Fruit fly (Drosophila melanogaster) whole organism, embryonic: ENCODE results near the gene CG10863.

Experiments used
- Atf-2 ChIP-seq: fragments of 200-800 bp; sonication (Bioruptor generic); optimal IDR thresholded peaks from 2 replicates; lab custom pipeline; 2016; ENCODE audit warnings: missing biosample characterization, missing genetic modification characterization
- Awh ChIP-seq: fragments of 200-800 bp; sonication (Bioruptor generic); IDR thresholded peaks from 2 replicates; pipeline ENCODE4, ENCODE4 v1.3.6; 2022; ENCODE audit warnings: missing biosample characterization, missing genetic modification characterization
- BtbVII ChIP-seq: fragments of 200-800 bp; sonication (Bioruptor generic); optimal IDR thresholded peaks from 3 replicates; lab custom pipeline; 2017; ENCODE audit warnings: missing biosample characterization, mild to moderate bottlenecking, missing genetic modification characterization
- CG10267 ChIP-seq: fragments of 200-800 bp; sonication (Bioruptor generic); optimal IDR thresholded peaks from 2 replicates; lab custom pipeline; 2018; ENCODE audit warnings: missing biosample characterization, mild to moderate bottlenecking, missing genetic modification characterization, moderate library complexity
- CG10654 ChIP-seq: fragments of 200-800 bp; sonication (Bioruptor generic); optimal IDR thresholded peaks from 2 replicates; lab custom pipeline; 2016; ENCODE audit warnings: missing biosample characterization, missing genetic modification characterization
- CG10959 ChIP-seq: fragments of 200-800 bp; sonication (Bioruptor generic); IDR thresholded peaks from 2 replicates; pipeline ENCODE4 v1.3.6; 2022; ENCODE audit warnings: missing biosample characterization, missing genetic modification characterization
- CG11085 ChIP-seq: fragments of 200-800 bp; sonication (Bioruptor generic); IDR thresholded peaks from 2 replicates; pipeline ENCODE4 v1.3.6; 2022; ENCODE audit warnings: missing biosample characterization, missing genetic modification characterization
- CG11398 ChIP-seq: fragments of 200-800 bp; sonication (Bioruptor generic); optimal IDR thresholded peaks from 2 replicates; lab custom pipeline; 2016; ENCODE audit warnings: missing biosample characterization, missing genetic modification characterization
- CG12219 ChIP-seq: fragments of 200-800 bp; sonication (Bioruptor generic); optimal IDR thresholded peaks from 3 replicates; lab custom pipeline; 2018; ENCODE audit warnings: missing biosample characterization, mild to moderate bottlenecking, missing genetic modification characterization
- CG1233 ChIP-seq: fragments of 200-800 bp; sonication (Bioruptor generic); optimal IDR thresholded peaks from 4 replicates; lab custom pipeline; 2018; ENCODE audit warnings: missing biosample characterization, mild to moderate bottlenecking, missing genetic modification characterization
- CG12744 ChIP-seq: fragments of 200-800 bp; sonication (Bioruptor generic); optimal IDR thresholded peaks from 2 replicates; lab custom pipeline; 2016; ENCODE audit warnings: missing biosample characterization, missing genetic modification characterization
- CG14667 ChIP-seq: fragments of 200-800 bp; sonication (Bioruptor generic); IDR thresholded peaks from 2 replicates; pipeline ENCODE4 v1.3.6; 2022; ENCODE audit warnings: missing biosample characterization, missing genetic modification characterization
- CG15073 ChIP-seq: fragments of 200-800 bp; sonication (Bioruptor generic); optimal IDR thresholded peaks from 2 replicates; lab custom pipeline; 2016; ENCODE audit warnings: missing biosample characterization, missing genetic modification characterization
- CG17802 ChIP-seq: fragments of 200-800 bp; sonication (Bioruptor generic); optimal IDR thresholded peaks from 2 replicates; lab custom pipeline; 2018; ENCODE audit warnings: missing biosample characterization, mild to moderate bottlenecking, missing genetic modification characterization, moderate library complexity
- CG2129 ChIP-seq: fragments of 200-800 bp; sonication (Bioruptor generic); IDR thresholded peaks from 2 replicates; pipeline ENCODE4 v1.3.6; 2022; ENCODE audit warnings: missing biosample characterization, missing genetic modification characterization; ENCODE audit not compliant: partially characterized antibody
- CG32767 ChIP-seq: fragments of 200-800 bp; sonication (Bioruptor generic); IDR thresholded peaks from 2 replicates; pipeline ENCODE4 v1.3.6; 2022; ENCODE audit warnings: missing biosample characterization, missing genetic modification characterization
- CG43689 ChIP-seq: fragments of 200-800 bp; sonication (Bioruptor generic); IDR thresholded peaks from 2 replicates; pipeline ENCODE4 v1.3.6; 2022; ENCODE audit warnings: missing biosample characterization, missing genetic modification characterization
- CG7271 ChIP-seq: fragments of 200-800 bp; sonication (Bioruptor generic); optimal IDR thresholded peaks from 2 replicates; lab custom pipeline; 2018; ENCODE audit warnings: missing biosample characterization, mild to moderate bottlenecking, missing genetic modification characterization, moderate library complexity
- CG7745 ChIP-seq: fragments of 200-800 bp; sonication (Bioruptor generic); optimal IDR thresholded peaks from 2 replicates; lab custom pipeline; 2018; ENCODE audit warnings: missing biosample characterization, mild to moderate bottlenecking, missing genetic modification characterization, moderate library complexity
- CG8478 ChIP-seq: fragments of >200 bp; optimal IDR thresholded peaks from 2 replicates; lab custom pipeline; 2018
- CG8944 ChIP-seq: fragments of 200-800 bp; sonication (Bioruptor generic); optimal IDR thresholded peaks from 3 replicates; lab custom pipeline; 2016; ENCODE audit warnings: missing biosample characterization, missing genetic modification characterization
- CHES-1-like ChIP-seq: fragments of 200-800 bp; sonication (Bioruptor generic); optimal IDR thresholded peaks from 2 replicates; lab custom pipeline; 2016; ENCODE audit warnings: missing biosample characterization, missing genetic modification characterization
- D ChIP-seq, 2 experiments: fragments of 200-800 bp in 1 of 2; fragments of >200 bp in 1 of 2; sonication (Bioruptor generic) in 1 of 2; optimal IDR thresholded peaks; 2 replicates in 1 of 2; 3 replicates in 1 of 2; lab custom pipeline; 2017; ENCODE audit warnings: mild to moderate bottlenecking in 1 of 2, missing biosample characterization in 1 of 2, missing genetic modification characterization in 1 of 2, missing genetic modification reagents in 1 of 2
- D19A ChIP-seq: fragments of 200-800 bp; optimal IDR thresholded peaks from 3 replicates; lab custom pipeline; 2019; ENCODE audit warnings: missing biosample characterization, mild to moderate bottlenecking, missing genetic modification characterization, moderate library complexity
- Dp ChIP-seq: fragments of 200-800 bp; sonication (Bioruptor generic); optimal IDR thresholded peaks from 2 replicates; lab custom pipeline; 2018; ENCODE audit warnings: missing biosample characterization, mild to moderate bottlenecking, missing genetic modification characterization, moderate library complexity
- Dref ChIP-seq: fragments of 200-800 bp; sonication (Bioruptor generic); IDR thresholded peaks from 2 replicates; pipeline ENCODE4 v1.3.6; 2022; ENCODE audit warnings: missing biosample characterization, missing genetic modification characterization
- Eip74EF ChIP-seq, 2 experiments: fragments of 200-800 bp in 1 of 2; fragments of >200 bp in 1 of 2; sonication (Bioruptor generic) in 1 of 2; optimal IDR thresholded peaks; 2 replicates each; lab custom pipeline; 2017 to 2019; ENCODE audit warnings: missing biosample characterization in 2 of 2, missing genetic modification characterization in 2 of 2, mild to moderate bottlenecking in 1 of 2, moderate library complexity in 1 of 2
- Fer2 ChIP-seq: fragments of 200-800 bp; sonication (Bioruptor generic); optimal IDR thresholded peaks from 2 replicates; lab custom pipeline; 2018; ENCODE audit warnings: missing biosample characterization, mild to moderate bottlenecking, missing genetic modification characterization, moderate library complexity
- Ptx1 ChIP-seq: fragments of 200-800 bp; sonication (Bioruptor generic); IDR thresholded peaks from 2 replicates; pipeline ENCODE4 v1.3.6; 2022; ENCODE audit warnings: missing biosample characterization, missing genetic modification characterization
- TFAM ChIP-seq: fragments of 200-800 bp; sonication (Bioruptor generic); optimal IDR thresholded peaks from 2 replicates; lab custom pipeline; 2017; ENCODE audit warnings: missing biosample characterization, missing genetic modification characterization, inconsistent platforms
- chn ChIP-seq: fragments of 200-800 bp; sonication (Bioruptor generic); optimal IDR thresholded peaks from 2 replicates; lab custom pipeline; 2016; ENCODE audit warnings: missing biosample characterization, missing genetic modification characterization
- corto ChIP-seq: fragments of 200-800 bp; sonication (Bioruptor generic); optimal IDR thresholded peaks from 2 replicates; lab custom pipeline; 2016; ENCODE audit warnings: missing biosample characterization, mild to moderate bottlenecking, missing genetic modification characterization, moderate library complexity
- crol ChIP-seq: fragments of 200-800 bp; sonication (Bioruptor generic); IDR thresholded peaks from 2 replicates; pipeline ENCODE4 v1.3.6; 2022; ENCODE audit warnings: missing biosample characterization, missing genetic modification characterization
- disco-r ChIP-seq: fragments of 200-800 bp; sonication (Bioruptor generic); optimal IDR thresholded peaks from 2 replicates; lab custom pipeline; 2016; ENCODE audit warnings: missing biosample characterization, missing genetic modification characterization
- h ChIP-seq: fragments of >200 bp; optimal IDR thresholded peaks from 2 replicates; lab custom pipeline; 2017
- hb ChIP-seq: fragments of 200-800 bp; sonication (Bioruptor generic); IDR thresholded peaks from 3 replicates; pipeline ENCODE4 v1.3.6; 2022; ENCODE audit warnings: missing biosample characterization, missing genetic modification characterization; ENCODE audit not compliant: partially characterized antibody
- insv ChIP-seq, 2 experiments: fragments of 200-800 bp; sonication (Bioruptor generic); optimal IDR thresholded peaks; 3 replicates each; lab custom pipeline; 2016 to 2018; ENCODE audit warnings: missing biosample characterization in 2 of 2, missing genetic modification characterization in 2 of 2
- jing ChIP-seq: fragments of 200-800 bp; sonication (Bioruptor generic); optimal IDR thresholded peaks from 2 replicates; lab custom pipeline; 2018; ENCODE audit warnings: missing biosample characterization, mild to moderate bottlenecking, missing genetic modification characterization
- kni ChIP-seq: fragments of 200-800 bp; sonication (Bioruptor generic); optimal IDR thresholded peaks from 3 replicates; lab custom pipeline; 2017; ENCODE audit warnings: mild to moderate bottlenecking, missing biosample characterization, missing genetic modification reagents, missing genetic modification characterization
- lab ChIP-seq: fragments of 200-800 bp; sonication (Bioruptor generic); optimal IDR thresholded peaks from 3 replicates; lab custom pipeline; 2017; ENCODE audit warnings: missing biosample characterization, missing genetic modification characterization, mild to moderate bottlenecking, moderate library complexity, missing genetic modification reagents
- mam ChIP-seq: fragments of 200-800 bp; sonication (Bioruptor generic); optimal IDR thresholded peaks from 3 replicates; lab custom pipeline; 2016; ENCODE audit warnings: missing biosample characterization, missing genetic modification characterization
- nerfin-2 ChIP-seq: fragments of 200-800 bp; sonication (Bioruptor generic); IDR thresholded peaks from 2 replicates; pipeline ENCODE4 v1.3.6; 2022; ENCODE audit warnings: missing biosample characterization, missing genetic modification characterization; ENCODE audit not compliant: partially characterized antibody
- nom ChIP-seq: fragments of 200-800 bp; sonication (Bioruptor generic); optimal IDR thresholded peaks from 2 replicates; lab custom pipeline; 2017; ENCODE audit warnings: missing biosample characterization, missing genetic modification characterization, mild to moderate bottlenecking, moderate library complexity, missing genetic modification reagents
- pb ChIP-seq: fragments of 200-800 bp; sonication (Bioruptor generic); optimal IDR thresholded peaks from 3 replicates; lab custom pipeline; 2016; ENCODE audit warnings: missing biosample characterization, missing genetic modification characterization
- pros ChIP-seq: fragments of 200-800 bp; sonication (Bioruptor generic); optimal IDR thresholded peaks from 3 replicates; lab custom pipeline; 2019; ENCODE audit warnings: missing biosample characterization, mild to moderate bottlenecking, missing genetic modification characterization, moderate library complexity
- pzg ChIP-seq: fragments of 200-800 bp; sonication (Bioruptor generic); optimal IDR thresholded peaks from 3 replicates; lab custom pipeline; 2018; ENCODE audit warnings: missing biosample characterization, mild to moderate bottlenecking, missing genetic modification characterization, moderate library complexity
- rib ChIP-seq: fragments of 200-800 bp; sonication (Bioruptor generic); IDR thresholded peaks from 2 replicates; pipeline ENCODE4 v1.3.6; 2022; ENCODE audit warnings: missing biosample characterization, missing genetic modification characterization
- tx ChIP-seq: fragments of 200-800 bp; sonication (Bioruptor generic); optimal IDR thresholded peaks from 2 replicates; lab custom pipeline; 2016; ENCODE audit warnings: missing biosample characterization, missing genetic modification characterization
- wek ChIP-seq: fragments of 200-800 bp; sonication (Bioruptor generic); optimal IDR thresholded peaks from 3 replicates; lab custom pipeline; 2018; ENCODE audit warnings: missing biosample characterization, mild to moderate bottlenecking, missing genetic modification characterization, moderate library complexity
- zen2 ChIP-seq: fragments of 200-800 bp; sonication (Bioruptor generic); IDR thresholded peaks from 3 replicates; pipeline ENCODE4 v1.3.6; 2022; ENCODE audit warnings: missing biosample characterization, missing genetic modification characterization; ENCODE audit not compliant: partially characterized antibody

CG10863 gene

dm6 chr3L:3970372-3971031 is 28.2 kb upstream of the CG10863 start (continued):
- TF ChIP-seq CG12219 (GFP tag; lab: Kevin White, UChicago), result peak; percentile 9
- no peak for TF ChIP-seq disco-r (GFP tag; lab: Kevin White, UChicago)
- TF ChIP-seq pros (GFP tag; lab: Kevin White, UChicago), result peak; percentile 56
- TF ChIP-seq CG14667 (GFP tag; lab: Robert Waterston, UW), result no peak
- TF ChIP-seq CG17802 (tag; lab: Kevin White, UChicago), result no peak
- no peak for TF ChIP-seq TFAM (GFP tag; lab: Kevin White, UChicago)
- TF ChIP-seq CG2129 (GFP tag; lab: Robert Waterston, UW), result no peak
- TF ChIP-seq CG8478 (lab: Kevin White, UChicago), result no peak
- no peak for TF ChIP-seq crol (GFP tag; lab: Robert Waterston, UW)
- no peak for TF ChIP-seq CG15073 (GFP tag; lab: Kevin White, UChicago)
- peak; percentile 50 for TF ChIP-seq mam
- no peak for TF ChIP-seq tx (GFP tag; lab: Kevin White, UChicago)
- TF ChIP-seq Eip74EF (GFP tag; optimal IDR thresholded peaks at IDR 0.05; lab: Kevin White, UChicago), result no peak
- no peak for TF ChIP-seq kni
- no peak for TF ChIP-seq CG8944 (GFP tag; lab: Kevin White, UChicago)
- no peak for TF ChIP-seq Dref
- no peak for TF ChIP-seq CHES-1-like (GFP tag; lab: Kevin White, UChicago)
- no peak for TF ChIP-seq wek (GFP tag; lab: Kevin White, UChicago)
- TF ChIP-seq CG10267 (tag; lab: Kevin White, UChicago), result peak; percentile 17
- TF ChIP-seq zen2 (GFP tag; lab: Robert Waterston, UW), result no peak
- no peak for TF ChIP-seq rib (GFP tag; lab: Robert Waterston, UW)
- no peak for TF ChIP-seq BtbVII
- no peak for TF ChIP-seq corto (GFP tag; lab: Kevin White, UChicago)
- no peak for TF ChIP-seq CG32767 (GFP tag; lab: Robert Waterston, UW)
- no peak for TF ChIP-seq CG10959 (GFP tag; lab: Robert Waterston, UW)
- TF ChIP-seq Atf-2 (GFP tag; lab: Kevin White, UChicago), result no peak
- TF ChIP-seq CG11398, result peak; percentile 7
- TF ChIP-seq D19A, result peak; percentile 31
- TF ChIP-seq Fer2 (tag; lab: Kevin White, UChicago), result no peak
- TF ChIP-seq jing, result peak; percentile 1
- no peak for TF ChIP-seq CG7745 (tag; lab: Kevin White, UChicago)
- no peak for TF ChIP-seq CG10654
- TF ChIP-seq pzg, result no peak
- no peak for TF ChIP-seq pb (GFP tag; lab: Kevin White, UChicago)
- TF ChIP-seq CG1233, result peak; percentile 15
- peak; percentile 77 for TF ChIP-seq lab (GFP tag; lab: Kevin White, UChicago)
- TF ChIP-seq CG11085, result no peak
- TF ChIP-seq insv (GFP tag; optimal IDR thresholded peaks at IDR 0.05; lab: Kevin White, UChicago), result no peak
- no peak for TF ChIP-seq h
- TF ChIP-seq Ptx1 (GFP tag; lab: Robert Waterston, UW), result 0 out of 2 replicates have a peak, but pooled peaks have one; percentile 22
- no peak for TF ChIP-seq D (optimal IDR thresholded peaks at IDR 0.05; lab: Kevin White, UChicago)
- TF ChIP-seq D (GFP tag; optimal IDR thresholded peaks at IDR 0.05; lab: Kevin White, UChicago), result peak; percentile 9
- no peak for TF ChIP-seq hb (GFP tag; lab: Robert Waterston, UW)
- no peak for TF ChIP-seq Dp (GFP tag; lab: Kevin White, UChicago)
- TF ChIP-seq nerfin-2 (GFP tag; lab: Robert Waterston, UW), result no peak
- TF ChIP-seq CG43689 (GFP tag; lab: Robert Waterston, UW), result no peak
- no peak for TF ChIP-seq chn (GFP tag; lab: Kevin White, UChicago)
- TF ChIP-seq CG7271 (tag; lab: Kevin White, UChicago), result no peak
- TF ChIP-seq CG12744, result no peak
- no peak for TF ChIP-seq nom
- TF ChIP-seq Awh (GFP tag; lab: Robert Waterston, UW), result no peak
